Worm (Caenorhabditis elegans) whole organism, young adult: ENCODE measurements around the gene F36D4.1.

Source experiments
- K11D2.4 ChIP-seq: fragments of 200-800 bp; sonication (Bioruptor generic); IDR thresholded peaks from 2 replicates; pipeline ENCODE4 v1.3.6; 2022; ENCODE audit warnings: missing genetic modification reagents, missing genetic modification characterization, missing compliant biosample characterization
- egrh-3 ChIP-seq: fragments of 200-800 bp; sonication (Bioruptor generic); IDR thresholded peaks from 2 replicates; pipeline ENCODE4 v1.3.6; 2022; ENCODE audit warnings: missing genetic modification reagents, missing genetic modification characterization, missing compliant biosample characterization
- ets-4 ChIP-seq: fragments of 200-800 bp; sonication (Bioruptor generic); optimal IDR thresholded peaks from 2 replicates; lab custom pipeline; 2018; ENCODE audit warnings: mild to moderate bottlenecking, missing genetic modification characterization, missing compliant biosample characterization
- him-1 ChIP-seq: sonication (generic microtip); optimal IDR thresholded peaks from 2 replicates; lab custom pipeline; 2016; ENCODE audit warnings: missing genotype, missing genetic modification reagents, missing genetic modification characterization, missing compliant biosample characterization
- let-526 ChIP-seq: fragments of 200-800 bp; sonication (Bioruptor generic); IDR thresholded peaks from 2 replicates; pipeline ENCODE4 v1.3.6; 2022; ENCODE audit warnings: missing genetic modification reagents, missing genetic modification characterization, missing compliant biosample characterization

DNA sequence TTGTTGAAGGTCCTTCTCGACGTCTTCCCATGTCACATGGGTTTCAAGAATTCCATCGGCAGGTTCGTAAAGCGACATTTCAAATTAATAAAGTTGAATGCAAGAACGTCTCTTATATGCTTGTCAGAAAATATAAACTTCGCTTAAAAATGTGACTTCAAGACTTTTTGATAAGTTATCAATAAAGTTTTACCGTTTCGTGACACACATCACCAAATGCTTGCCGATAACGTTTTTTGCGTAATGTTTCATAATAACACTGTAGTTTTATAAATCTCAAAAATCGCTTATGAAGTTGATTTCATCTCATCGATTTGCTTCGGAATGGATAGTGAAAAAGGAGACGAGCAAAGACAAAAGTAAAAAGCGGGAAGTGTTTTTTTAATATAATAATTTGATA lies 43.3 kb upstream of the F36D4.1 start, which contains the start of gene E02C12.8:
- TF ChIP-seq let-526 (GFP tag; lab: Robert Waterston, UW), result no peak
- no peak for TF ChIP-seq ets-4 (GFP tag; lab: Kevin White, UChicago)
- TF ChIP-seq K11D2.4, result no peak
- TF ChIP-seq egrh-3 (GFP tag; lab: Robert Waterston, UW), result no peak
- no peak for TF ChIP-seq him-1 (tag; lab: Kevin White, UChicago)
